Worm (Caenorhabditis elegans) whole organism, L4 larva: ENCODE results near the gene elc-1.

ENCODE experiments used
- F10B5.3 ChIP-seq: sonication (generic microtip); optimal IDR thresholded peaks from 2 replicates; lab custom pipeline; 2016; ENCODE audit warnings: mild to moderate bottlenecking, missing genetic modification characterization, missing compliant biosample characterization
- F37D6.2 ChIP-seq: sonication (generic microtip); optimal IDR thresholded peaks from 2 replicates; lab custom pipeline; 2016; ENCODE audit warnings: mild to moderate bottlenecking, missing genetic modification characterization, missing compliant biosample characterization
- F44E2.7 ChIP-seq: fragments of 200-800 bp; sonication (Bioruptor generic); IDR thresholded peaks from 2 replicates; pipeline ENCODE4 v2.1.2; 2022; ENCODE audit warnings: missing genetic modification characterization, missing compliant biosample characterization
- R02D3.7 ChIP-seq: fragments of 150-350 bp; sonication (generic microtip); optimal IDR thresholded peaks from 3 replicates; lab custom pipeline; 2014; ENCODE audit warnings: missing biosample characterization, missing genetic modification characterization
- Y105C5A.15 ChIP-seq: fragments of 200-800 bp; sonication (Bioruptor generic); IDR thresholded peaks from 2 replicates; pipeline ENCODE4 v1.3.6; 2022; ENCODE audit warnings: missing genetic modification characterization, missing compliant biosample characterization
- Y75B8A.6 ChIP-seq: fragments of 200-800 bp; sonication (Bioruptor generic); IDR thresholded peaks from 2 replicates; pipeline ENCODE4 v1.3.6; 2022; ENCODE audit warnings: missing genetic modification reagents, missing genetic modification characterization, missing compliant biosample characterization
- ZK337.2 ChIP-seq: fragments of 200-800 bp; sonication (Bioruptor generic); IDR thresholded peaks from 2 replicates; pipeline ENCODE4 v1.3.6; 2022; ENCODE audit warnings: missing genetic modification reagents, missing genetic modification characterization, missing compliant biosample characterization
- ZK546.5 ChIP-seq, 2 experiments: sonication (generic microtip); optimal IDR thresholded peaks; 2 replicates each; lab custom pipeline; 2017; ENCODE audit warnings: missing biosample characterization in 2 of 2, missing genetic modification characterization in 2 of 2
- ama-1 ChIP-seq: fragments of 150-350 bp; optimal IDR thresholded peaks from 2 replicates; lab custom pipeline; 2014; ENCODE audit warnings: inconsistent platforms, mixed read lengths
- arid-1 ChIP-seq: fragments of 200-800 bp; sonication (Bioruptor generic); conservative IDR thresholded peaks from 2 replicates; pipeline ENCODE4 v1.3.6; 2022; ENCODE audit warnings: missing genetic modification reagents, missing genetic modification characterization, missing compliant biosample characterization
- attf-4 ChIP-seq: sonication (generic microtip); optimal IDR thresholded peaks from 3 replicates; lab custom pipeline; 2017; ENCODE audit warnings: missing biosample characterization, missing genetic modification characterization
- ceh-20 ChIP-seq: fragments of 200-800 bp; sonication (Bioruptor generic); IDR thresholded peaks from 2 replicates; pipeline ENCODE4 v1.3.6; 2022; ENCODE audit warnings: missing genetic modification reagents, missing genetic modification characterization, missing compliant biosample characterization
- ceh-28 ChIP-seq: fragments of 150-350 bp; optimal IDR thresholded peaks from 2 replicates; lab custom pipeline; 2014; ENCODE audit warnings: missing biosample characterization, missing genetic modification reagents, missing genetic modification characterization
- ceh-32 ChIP-seq: sonication (generic microtip); optimal IDR thresholded peaks from 2 replicates; lab custom pipeline; 2016; ENCODE audit warnings: mild to moderate bottlenecking, missing genetic modification characterization, missing compliant biosample characterization; ENCODE audit not compliant: poor library complexity
- ceh-44 ChIP-seq: fragments of 200-800 bp; sonication (Bioruptor generic); IDR thresholded peaks from 2 replicates; pipeline ENCODE4 v1.3.6; 2022; ENCODE audit warnings: missing genetic modification reagents, missing genetic modification characterization, missing compliant biosample characterization
- ceh-62 ChIP-seq: sonication (generic microtip); optimal IDR thresholded peaks from 2 replicates; lab custom pipeline; 2017; ENCODE audit warnings: missing biosample characterization, missing genetic modification characterization
- ceh-82 ChIP-seq: sonication (generic microtip); optimal IDR thresholded peaks from 2 replicates; lab custom pipeline; 2017; ENCODE audit warnings: missing biosample characterization, missing genetic modification characterization
- cey-2 ChIP-seq: sonication (generic microtip); optimal IDR thresholded peaks from 3 replicates; lab custom pipeline; 2017; ENCODE audit warnings: missing genetic modification characterization, mild to moderate bottlenecking, missing compliant biosample characterization, antibody characterized with exemption, borderline replicate concordance; ENCODE audit not compliant: insufficient read depth
- ctbp-1 ChIP-seq: fragments of 200-800 bp; sonication (Bioruptor generic); IDR thresholded peaks from 2 replicates; pipeline ENCODE4 v1.3.6; 2022; ENCODE audit warnings: missing genetic modification reagents, missing genetic modification characterization, missing compliant biosample characterization
- daf-12 ChIP-seq: fragments of 150-350 bp; optimal IDR thresholded peaks from 2 replicates; lab custom pipeline; 2014; ENCODE audit warnings: missing biosample characterization, missing genetic modification reagents, missing genetic modification characterization
- daf-19 ChIP-seq: fragments of 200-800 bp; sonication (Bioruptor generic); conservative IDR thresholded peaks from 2 replicates; pipeline ENCODE4 v1.3.6; 2022; ENCODE audit warnings: missing genetic modification characterization, missing compliant biosample characterization
- dpl-1 ChIP-seq: fragments of 150-350 bp; optimal IDR thresholded peaks from 2 replicates; lab custom pipeline; 2014; ENCODE audit warnings: missing biosample characterization, missing genetic modification reagents, missing genetic modification characterization
- duxl-1 ChIP-seq: sonication (generic microtip); optimal IDR thresholded peaks from 2 replicates; lab custom pipeline; 2016; ENCODE audit warnings: mild to moderate bottlenecking, missing genetic modification characterization, moderate library complexity, missing compliant biosample characterization; ENCODE audit not compliant: poor library complexity
- dve-1 ChIP-seq: sonication (generic microtip); optimal IDR thresholded peaks from 2 replicates; lab custom pipeline; 2017; ENCODE audit warnings: antibody characterized with exemption, mild to moderate bottlenecking, missing genetic modification characterization, missing compliant biosample characterization; ENCODE audit not compliant: insufficient read depth
- egl-27 ChIP-seq: sonication (generic microtip); optimal IDR thresholded peaks from 3 replicates; lab custom pipeline; 2017; ENCODE audit warnings: missing biosample characterization, missing genetic modification reagents, missing genetic modification characterization
- hif-1 ChIP-seq, 2 experiments: sonication (generic microtip); optimal IDR thresholded peaks; 2 replicates each; lab custom pipeline; 2016 to 2017; ENCODE audit warnings: missing compliant biosample characterization in 2 of 2, missing genetic modification characterization in 2 of 2, missing genetic modification reagents in 2 of 2, missing genotype in 2 of 2, mild to moderate bottlenecking in 1 of 2
- hlh-11 ChIP-seq: fragments of 200-800 bp; sonication (Bioruptor generic); optimal IDR thresholded peaks from 2 replicates; lab custom pipeline; 2018; ENCODE audit warnings: mild to moderate bottlenecking, missing genetic modification characterization, missing compliant biosample characterization
- hlh-30 ChIP-seq: sonication (generic microtip); optimal IDR thresholded peaks from 2 replicates; lab custom pipeline; 2017; ENCODE audit warnings: antibody characterized with exemption, mild to moderate bottlenecking, missing genetic modification characterization, missing compliant biosample characterization; ENCODE audit not compliant: insufficient read depth
- lin-1 ChIP-seq: fragments of 200-800 bp; sonication (Bioruptor generic); IDR thresholded peaks from 2 replicates; pipeline ENCODE4 v1.3.6; 2022; ENCODE audit warnings: missing genetic modification reagents, missing genetic modification characterization, missing compliant biosample characterization
- lin-29 ChIP-seq: fragments of 200-800 bp; sonication (Bioruptor generic); IDR thresholded peaks from 2 replicates; pipeline ENCODE4 v1.3.6; 2022; ENCODE audit warnings: missing genetic modification reagents, missing genetic modification characterization, missing compliant biosample characterization
- lin-38 ChIP-seq: fragments of 200-800 bp; sonication (Bioruptor generic); IDR thresholded peaks from 2 replicates; pipeline ENCODE4 v1.3.6; 2022; ENCODE audit warnings: missing genetic modification reagents, missing genetic modification characterization, missing compliant biosample characterization
- lsy-2 ChIP-seq, 2 experiments: fragments of 150-350 bp in 1 of 2; sonication (generic microtip) in 1 of 2; optimal IDR thresholded peaks; 2 replicates each; lab custom pipeline; 2014 to 2017; ENCODE audit warnings: missing biosample characterization in 2 of 2, missing genetic modification characterization in 2 of 2
- madf-9 ChIP-seq: fragments of 200-800 bp; sonication (Bioruptor generic); conservative IDR thresholded peaks from 2 replicates; pipeline ENCODE4 v1.3.6; 2022; ENCODE audit warnings: missing genetic modification reagents, missing genetic modification characterization, missing compliant biosample characterization
- nhr-237 ChIP-seq: sonication (generic microtip); optimal IDR thresholded peaks from 2 replicates; lab custom pipeline; 2017; ENCODE audit warnings: missing biosample characterization, missing genetic modification characterization
- nhr-41 ChIP-seq: fragments of 200-800 bp; sonication (Bioruptor generic); IDR thresholded peaks from 2 replicates; pipeline ENCODE4 v1.3.6; 2022; ENCODE audit warnings: missing genetic modification reagents, missing genetic modification characterization, missing compliant biosample characterization
- nhr-42 ChIP-seq: fragments of 200-800 bp; sonication (Bioruptor generic); IDR thresholded peaks from 2 replicates; pipeline ENCODE4 v1.3.6; 2022; ENCODE audit warnings: missing genetic modification characterization, missing compliant biosample characterization
- nhr-77 ChIP-seq: fragments of 150-350 bp; optimal IDR thresholded peaks from 2 replicates; lab custom pipeline; 2014; ENCODE audit warnings: missing biosample characterization, missing genetic modification characterization
- pqm-1 ChIP-seq: sonication (generic microtip); optimal IDR thresholded peaks from 2 replicates; lab custom pipeline; 2017; ENCODE audit warnings: missing biosample characterization, missing genetic modification characterization
- rbr-2 ChIP-seq: sonication (generic microtip); optimal IDR thresholded peaks from 2 replicates; lab custom pipeline; 2016; ENCODE audit warnings: missing genotype, missing genetic modification characterization, missing compliant biosample characterization
- saeg-2 ChIP-seq: fragments of 200-800 bp; sonication (Bioruptor generic); IDR thresholded peaks from 2 replicates; pipeline ENCODE4 v1.3.6; 2022; ENCODE audit warnings: missing genetic modification reagents, missing genetic modification characterization, missing compliant biosample characterization
- sdz-12 ChIP-seq: fragments of 200-800 bp; sonication (Bioruptor generic); optimal IDR thresholded peaks from 2 replicates; lab custom pipeline; 2018; ENCODE audit warnings: mild to moderate bottlenecking, missing genetic modification characterization, missing compliant biosample characterization
- set-16 ChIP-seq: fragments of 200-800 bp; sonication (Bioruptor generic); IDR thresholded peaks from 2 replicates; pipeline ENCODE4 v1.3.6; 2022; ENCODE audit warnings: missing genetic modification reagents, missing genetic modification characterization, missing compliant biosample characterization
- skn-1 ChIP-seq: fragments of 150-350 bp; optimal IDR thresholded peaks from 2 replicates; lab custom pipeline; 2014; ENCODE audit warnings: missing biosample characterization, missing genetic modification characterization
- spr-1 ChIP-seq: sonication (generic microtip); optimal IDR thresholded peaks from 2 replicates; lab custom pipeline; 2016; ENCODE audit warnings: mild to moderate bottlenecking, missing genetic modification characterization, missing compliant biosample characterization
- unc-130 ChIP-seq: sonication (generic microtip); optimal IDR thresholded peaks from 2 replicates; lab custom pipeline; 2016; ENCODE audit warnings: missing genetic modification reagents, missing genetic modification characterization, missing compliant biosample characterization
- unc-62 ChIP-seq, 3 experiments: fragments of 150-350 bp in 1 of 3; sonication (generic microtip); optimal IDR thresholded peaks in 2 of 3; peaks in 1 of 3; 1 replicate in 1 of 3; 2 replicates in 2 of 3; lab custom pipeline; 2014 to 2017; ENCODE audit warnings: missing biosample characterization in 3 of 3, missing genetic modification characterization in 3 of 3, missing genetic modification reagents in 3 of 3, missing genotype in 1 of 3
- zip-2 ChIP-seq: fragments of 150-350 bp; optimal IDR thresholded peaks from 2 replicates; lab custom pipeline; 2014; ENCODE audit warnings: missing biosample characterization, missing genetic modification characterization
- ztf-11 ChIP-seq: fragments of 150-350 bp; optimal IDR thresholded peaks from 2 replicates; lab custom pipeline; 2014; ENCODE audit warnings: missing biosample characterization, missing genetic modification characterization
- ztf-7 ChIP-seq: fragments of 150-350 bp; optimal IDR thresholded peaks from 2 replicates; lab custom pipeline; 2014; ENCODE audit warnings: missing biosample characterization, missing genetic modification characterization

The elc-1 gene

ce11 chrIII:1419700-1420356 lies 2.8 kb upstream of the elc-1 start (continued):
- TF ChIP-seq cey-2 (tag; lab: Kevin White, UChicago) (no peak), hif-1 (tag; optimal IDR thresholded peaks at IDR 0.05; lab: Kevin White, UChicago) (peak in 1 of 2 experiments; percentile 70), nhr-237 (tag; lab: Kevin White, UChicago) (no peak), Y105C5A.15 (peak; percentile 94), hlh-30 (tag; lab: Kevin White, UChicago) (peak; percentile 25), ceh-20 (peak; percentile 9; the same call in 1 of the 2 replicates), arid-1 (GFP tag; lab: Robert Waterston, UW) (peak; percentile 66; the same call in 1 of the 2 replicates), nhr-42 (peak; percentile 40; the same call in 1 of the 2 replicates), madf-9 (GFP tag; lab: Robert Waterston, UW) (peak; percentile 16), dve-1 (peak; percentile 76), F44E2.7 (GFP tag; lab: Robert Waterston, UW) (no peak), skn-1 (tag; lab: Kevin White, UChicago) (no peak), nhr-41 (GFP tag; lab: Robert Waterston, UW) (no peak), set-16 (GFP tag; lab: Robert Waterston, UW) (peak; percentile 74), duxl-1 (tag; lab: Kevin White, UChicago) (peak; percentile 46), ZK546.5 (tag; optimal IDR thresholded peaks at IDR 0.05; lab: Kevin White, UChicago) (peak in 1 of 2 experiments; percentile 83), ceh-44 (GFP tag; lab: Robert Waterston, UW) (no peak), F10B5.3 (tag; lab: Kevin White, UChicago) (peak; percentile 38), lsy-2 (tag; optimal IDR thresholded peaks at IDR 0.05; lab: Kevin White, UChicago) (peak; percentile 81 to 87), dpl-1 (GFP tag; lab: Kevin White, UChicago) (no peak), ctbp-1 (GFP tag; lab: Robert Waterston, UW) (peak; percentile 83), egl-27 (no peak), saeg-2 (peak; percentile 72), ceh-28 (tag; lab: Kevin White, UChicago) (no peak), zip-2 (tag; lab: Kevin White, UChicago) (no peak), F37D6.2 (peak; percentile 17), daf-12 (tag; lab: Kevin White, UChicago) (no peak), rbr-2 (peak; percentile 48), lin-1 (GFP tag; lab: Robert Waterston, UW) (peak; percentile 93), unc-130 (GFP tag; lab: Kevin White, UChicago) (peak; percentile 34), R02D3.7 (tag; lab: Kevin White, UChicago) (peak; percentile 35), ama-1 (lab: Kevin White, UChicago) (peak; percentile 92), Y75B8A.6 (GFP tag; lab: Robert Waterston, UW) (peak; percentile 90), ceh-32 (no peak), lin-29 (GFP tag; lab: Robert Waterston, UW) (0 out of 2 replicates have a peak, but pooled peaks have one; percentile 10), pqm-1 (tag; lab: Kevin White, UChicago) (no peak), nhr-77 (peak; percentile 90), ceh-82 (tag; lab: Kevin White, UChicago) (no peak), daf-19 (GFP tag; lab: Robert Waterston, UW) (peak; percentile 97; the same call in 1 of the 2 replicates), unc-62 (GFP tag; optimal IDR thresholded peaks at IDR 0.05 in 1 of 2; lab: Kevin White, UChicago) (peak in 1 of 2 experiments; percentile 24), unc-62 (tag; optimal IDR thresholded peaks at IDR 0.05; lab: Kevin White, UChicago) (no peak), spr-1 (tag; lab: Kevin White, UChicago) (peak; percentile 60), ceh-62 (tag; lab: Kevin White, UChicago) (no peak), hlh-11 (peak; percentile 57), lin-38 (GFP tag; lab: Robert Waterston, UW) (peak; percentile 88), attf-4 (tag; lab: Kevin White, UChicago) (peak; percentile 40), ztf-7 (tag; lab: Kevin White, UChicago) (no peak), ZK337.2 (GFP tag; lab: Robert Waterston, UW) (no peak), ztf-11 (no peak), sdz-12 (GFP tag; lab: Kevin White, UChicago) (peak; percentile 94)
